Fruit fly (Drosophila melanogaster) whole organism, embryonic: ENCODE measurements around the gene CG15880.

ENCODE experiments used
- Asciz ChIP-seq: fragments of 200-800 bp; sonication (Bioruptor generic); optimal IDR thresholded peaks from 2 replicates; lab custom pipeline; 2017; ENCODE audit warnings: missing biosample characterization, mild to moderate bottlenecking, missing genetic modification characterization, missing genetic modification reagents
- Awh ChIP-seq: fragments of 200-800 bp; sonication (Bioruptor generic); IDR thresholded peaks from 2 replicates; pipeline ENCODE4, ENCODE4 v1.3.6; 2022; ENCODE audit warnings: missing biosample characterization, missing genetic modification characterization
- C15 ChIP-seq: fragments of 200-800 bp; sonication (Bioruptor generic); IDR thresholded peaks from 3 replicates; pipeline ENCODE4 v1.3.6; 2022; ENCODE audit warnings: missing biosample characterization, missing genetic modification characterization
- CG12104 ChIP-seq: fragments of 200-800 bp; sonication (Bioruptor generic); optimal IDR thresholded peaks from 3 replicates; lab custom pipeline; 2016; ENCODE audit warnings: missing biosample characterization, missing genetic modification characterization
- CG13287 ChIP-seq: fragments of 200-800 bp; sonication (Bioruptor generic); IDR thresholded peaks from 2 replicates; pipeline ENCODE4 v1.3.6; 2022; ENCODE audit warnings: missing biosample characterization, missing genetic modification characterization; ENCODE audit not compliant: partially characterized antibody
- CG13424 ChIP-seq: fragments of 200-800 bp; sonication (Bioruptor generic); optimal IDR thresholded peaks from 2 replicates; lab custom pipeline; 2019; ENCODE audit warnings: missing biosample characterization, mild to moderate bottlenecking, missing genetic modification characterization, moderate library complexity
- CG14710 ChIP-seq: fragments of 200-800 bp; sonication (Bioruptor generic); optimal IDR thresholded peaks from 3 replicates; lab custom pipeline; 2019; ENCODE audit warnings: missing biosample characterization, mild to moderate bottlenecking, missing genetic modification characterization, moderate library complexity
- CG15479 ChIP-seq: fragments of 200-800 bp; sonication (Bioruptor generic); optimal IDR thresholded peaks from 3 replicates; lab custom pipeline; 2019; ENCODE audit warnings: missing biosample characterization, mild to moderate bottlenecking, missing genetic modification characterization, moderate library complexity
- CG1792 ChIP-seq: fragments of 200-800 bp; sonication (Bioruptor generic); optimal IDR thresholded peaks from 2 replicates; lab custom pipeline; 2016; ENCODE audit warnings: missing biosample characterization, missing genetic modification characterization
- CG2712 ChIP-seq: fragments of 200-800 bp; optimal IDR thresholded peaks from 3 replicates; lab custom pipeline; 2019; ENCODE audit warnings: missing biosample characterization, mild to moderate bottlenecking, missing genetic modification characterization, moderate library complexity
- CG30403 ChIP-seq: fragments of 200-800 bp; sonication (Bioruptor generic); optimal IDR thresholded peaks from 3 replicates; lab custom pipeline; 2016; ENCODE audit warnings: missing biosample characterization, missing genetic modification characterization
- CG31388 ChIP-seq: fragments of 200-800 bp; sonication (Bioruptor generic); optimal IDR thresholded peaks from 2 replicates; lab custom pipeline; 2016; ENCODE audit warnings: missing biosample characterization, missing genetic modification characterization
- CG34422 ChIP-seq: fragments of 200-800 bp; sonication (Bioruptor generic); IDR thresholded peaks from 3 replicates; pipeline ENCODE4 v1.3.6; 2022; ENCODE audit warnings: missing biosample characterization, missing genetic modification characterization
- CG4360 ChIP-seq: fragments of 200-800 bp; sonication (Bioruptor generic); IDR thresholded peaks from 2 replicates; pipeline ENCODE4 v1.3.6; 2022; ENCODE audit warnings: missing biosample characterization, missing genetic modification characterization
- CG4707 ChIP-seq: fragments of 200-800 bp; sonication (Bioruptor generic); optimal IDR thresholded peaks from 2 replicates; lab custom pipeline; 2018; ENCODE audit warnings: missing biosample characterization, mild to moderate bottlenecking, missing genetic modification characterization, moderate library complexity
- CG7372 ChIP-seq: fragments of 200-800 bp; sonication (Bioruptor generic); IDR thresholded peaks from 2 replicates; pipeline ENCODE4 v1.3.6; 2022; ENCODE audit warnings: missing biosample characterization, missing genetic modification characterization
- CG7928 ChIP-seq: fragments of 200-800 bp; sonication (Bioruptor generic); optimal IDR thresholded peaks from 2 replicates; lab custom pipeline; 2017; ENCODE audit warnings: missing biosample characterization, mild to moderate bottlenecking, missing genetic modification characterization
- CG9797 ChIP-seq: fragments of 200-800 bp; sonication (Bioruptor generic); optimal IDR thresholded peaks from 3 replicates; lab custom pipeline; 2018; ENCODE audit warnings: missing biosample characterization, mild to moderate bottlenecking, missing genetic modification characterization
- CG9932 ChIP-seq: fragments of 200-800 bp; sonication (Bioruptor generic); IDR thresholded peaks from 2 replicates; pipeline ENCODE4 v1.3.6; 2022; ENCODE audit warnings: missing biosample characterization, missing genetic modification characterization
- CkIIα-i1 ChIP-seq: fragments of 200-800 bp; sonication (Bioruptor generic); IDR thresholded peaks from 2 replicates; pipeline ENCODE4 v1.3.6; 2022; ENCODE audit warnings: missing biosample characterization, missing genetic modification characterization
- Dek ChIP-seq: fragments of 200-800 bp; sonication (Bioruptor generic); optimal IDR thresholded peaks from 3 replicates; lab custom pipeline; 2019; ENCODE audit warnings: missing biosample characterization, mild to moderate bottlenecking, missing genetic modification characterization, moderate library complexity
- Dfd ChIP-seq, 2 experiments: fragments of >200 bp; optimal IDR thresholded peaks; 2 replicates each; lab custom pipeline; 2017; ENCODE audit warnings: missing biosample characterization in 2 of 2, missing genetic modification characterization in 2 of 2
- Drgx ChIP-seq: fragments of 200-800 bp; sonication (Bioruptor generic); IDR thresholded peaks from 2 replicates; pipeline ENCODE4 v1.3.6; 2022; ENCODE audit warnings: missing biosample characterization, missing genetic modification characterization
- E2f2 ChIP-seq: fragments of 200-800 bp; sonication (Bioruptor generic); IDR thresholded peaks from 2 replicates; pipeline ENCODE4 v1.3.6; 2022; ENCODE audit warnings: missing biosample characterization, missing genetic modification characterization
- H15 ChIP-seq: fragments of 200-800 bp; sonication (Bioruptor generic); IDR thresholded peaks from 3 replicates; pipeline ENCODE4 v1.3.6; 2022; ENCODE audit warnings: missing biosample characterization, missing genetic modification characterization
- Hey ChIP-seq: fragments of 200-800 bp; sonication (Bioruptor generic); optimal IDR thresholded peaks from 3 replicates; lab custom pipeline; 2018; ENCODE audit warnings: missing biosample characterization, mild to moderate bottlenecking, missing genetic modification characterization
- Side ChIP-seq: fragments of 200-800 bp; sonication (Bioruptor generic); optimal IDR thresholded peaks from 2 replicates; lab custom pipeline; 2016; ENCODE audit warnings: missing biosample characterization, missing genetic modification characterization
- Six4 ChIP-seq: fragments of 200-800 bp; sonication (Bioruptor generic); optimal IDR thresholded peaks from 2 replicates; lab custom pipeline; 2016; ENCODE audit warnings: missing biosample characterization, missing genetic modification characterization
- YL-1 ChIP-seq: fragments of 200-800 bp; sonication (Bioruptor generic); optimal IDR thresholded peaks from 3 replicates; lab custom pipeline; 2017; ENCODE audit warnings: missing biosample characterization, mild to moderate bottlenecking, missing genetic modification characterization
- bowl ChIP-seq: fragments of 200-800 bp; sonication (Bioruptor generic); IDR thresholded peaks from 2 replicates; pipeline ENCODE4 v1.3.6; 2022; ENCODE audit warnings: missing biosample characterization, missing genetic modification characterization
- cas ChIP-seq: fragments of 200-800 bp; sonication (Bioruptor generic); IDR thresholded peaks from 2 replicates; pipeline ENCODE4 v1.3.6; 2022; ENCODE audit warnings: missing biosample characterization, missing genetic modification characterization
- dan ChIP-seq: fragments of 200-800 bp; sonication (Bioruptor generic); IDR thresholded peaks from 2 replicates; pipeline ENCODE4 v1.3.6; 2022; ENCODE audit warnings: missing biosample characterization, missing genetic modification characterization
- dati ChIP-seq: fragments of 200-800 bp; sonication (Bioruptor generic); IDR thresholded peaks from 2 replicates; pipeline ENCODE4 v1.3.6; 2022; ENCODE audit warnings: missing biosample characterization, missing genetic modification characterization
- disco-r ChIP-seq: fragments of 200-800 bp; sonication (Bioruptor generic); optimal IDR thresholded peaks from 2 replicates; lab custom pipeline; 2016; ENCODE audit warnings: missing biosample characterization, missing genetic modification characterization
- dmrt99B ChIP-seq: fragments of 200-800 bp; sonication (Bioruptor generic); optimal IDR thresholded peaks from 2 replicates; lab custom pipeline; 2018; ENCODE audit warnings: missing biosample characterization, mild to moderate bottlenecking, missing genetic modification characterization, moderate library complexity
- grau ChIP-seq: fragments of 200-800 bp; optimal IDR thresholded peaks from 3 replicates; lab custom pipeline; 2019; ENCODE audit warnings: missing biosample characterization, mild to moderate bottlenecking, missing genetic modification characterization, moderate library complexity
- grn ChIP-seq: fragments of 200-800 bp; sonication (Bioruptor generic); optimal IDR thresholded peaks from 3 replicates; lab custom pipeline; 2017; ENCODE audit warnings: missing biosample characterization, missing genetic modification characterization
- ham ChIP-seq: fragments of 200-800 bp; sonication (Bioruptor generic); IDR thresholded peaks from 2 replicates; pipeline ENCODE4 v1.3.6; 2022; ENCODE audit warnings: missing biosample characterization, missing genetic modification characterization
- hb ChIP-seq: fragments of 200-800 bp; sonication (Bioruptor generic); IDR thresholded peaks from 3 replicates; pipeline ENCODE4 v1.3.6; 2022; ENCODE audit warnings: missing biosample characterization, missing genetic modification characterization; ENCODE audit not compliant: partially characterized antibody
- maf-S ChIP-seq: fragments of 200-800 bp; sonication (Bioruptor generic); optimal IDR thresholded peaks from 2 replicates; lab custom pipeline; 2016; ENCODE audit warnings: missing biosample characterization, missing genetic modification characterization
- mld ChIP-seq: fragments of 200-800 bp; sonication (Bioruptor generic); IDR thresholded peaks from 3 replicates; pipeline ENCODE4 v1.3.6; 2022; ENCODE audit warnings: missing biosample characterization, missing genetic modification characterization; ENCODE audit not compliant: partially characterized antibody
- pita ChIP-seq: fragments of 200-800 bp; sonication (Bioruptor generic); optimal IDR thresholded peaks from 2 replicates; lab custom pipeline; 2017; ENCODE audit warnings: missing biosample characterization, mild to moderate bottlenecking, missing genetic modification characterization
- run ChIP-seq: fragments of 200-800 bp; sonication (Bioruptor generic); optimal IDR thresholded peaks from 3 replicates; lab custom pipeline; 2018; ENCODE audit warnings: missing biosample characterization, mild to moderate bottlenecking, missing genetic modification characterization
- slou ChIP-seq: fragments of 200-800 bp; sonication (Bioruptor generic); optimal IDR thresholded peaks from 3 replicates; lab custom pipeline; 2016; ENCODE audit warnings: missing biosample characterization, missing genetic modification characterization
- sna ChIP-seq: fragments of 200-800 bp; sonication (Bioruptor generic); IDR thresholded peaks from 2 replicates; pipeline ENCODE4 v1.3.6; 2022; ENCODE audit warnings: missing biosample characterization, missing genetic modification characterization; ENCODE audit not compliant: partially characterized antibody
- so ChIP-seq: fragments of 200-800 bp; sonication (Bioruptor generic); IDR thresholded peaks from 3 replicates; pipeline ENCODE4 v1.3.6; 2022; ENCODE audit warnings: missing biosample characterization, missing genetic modification characterization
- stwl ChIP-seq: fragments of 200-800 bp; sonication (Bioruptor generic); optimal IDR thresholded peaks from 3 replicates; lab custom pipeline; 2018; ENCODE audit warnings: missing biosample characterization, mild to moderate bottlenecking, missing genetic modification characterization, moderate library complexity
- twi ChIP-seq: fragments of 200-800 bp; optimal IDR thresholded peaks from 2 replicates; lab custom pipeline; 2019; ENCODE audit warnings: missing biosample characterization, mild to moderate bottlenecking, missing genetic modification characterization, moderate library complexity
- tx ChIP-seq: fragments of 200-800 bp; sonication (Bioruptor generic); optimal IDR thresholded peaks from 2 replicates; lab custom pipeline; 2016; ENCODE audit warnings: missing biosample characterization, missing genetic modification characterization
- usp ChIP-seq: fragments of >200 bp; optimal IDR thresholded peaks from 2 replicates; lab custom pipeline; 2017; ENCODE audit warnings: missing biosample characterization, missing genetic modification characterization
- vfl ChIP-seq: fragments of 200-800 bp; sonication (Bioruptor generic); optimal IDR thresholded peaks from 2 replicates; lab custom pipeline; 2016; ENCODE audit warnings: missing biosample characterization, missing genetic modification characterization

Gene CG15880

dm6 chr2L:849787-850512 is 32.2 kb upstream of the CG15880 start (continued):
- TF ChIP-seq CG7372, result no peak
- no peak for TF ChIP-seq bowl (GFP tag; lab: Robert Waterston, UW)
- no peak for TF ChIP-seq E2f2 (GFP tag; lab: Robert Waterston, UW)
- TF ChIP-seq Hey (tag; lab: Kevin White, UChicago), result no peak
- TF ChIP-seq CG34422 (GFP tag; lab: Robert Waterston, UW), result no peak
- TF ChIP-seq slou (GFP tag; lab: Kevin White, UChicago), result no peak
- TF ChIP-seq CG9797 (GFP tag; lab: Kevin White, UChicago), result no peak
- TF ChIP-seq pita (GFP tag; lab: Kevin White, UChicago), result no peak
- no peak for TF ChIP-seq vfl (GFP tag; lab: Kevin White, UChicago)
- TF ChIP-seq Asciz (GFP tag; lab: Kevin White, UChicago), result no peak
- TF ChIP-seq tx, result no peak
- TF ChIP-seq Drgx (GFP tag; lab: Robert Waterston, UW), result no peak
- TF ChIP-seq CG4707 (GFP tag; lab: Kevin White, UChicago), result no peak
- TF ChIP-seq CG31388 (GFP tag; lab: Kevin White, UChicago), result no peak
- no peak for TF ChIP-seq CG13287
- no peak for TF ChIP-seq CkIIα-i1 (GFP tag; lab: Robert Waterston, UW)
- no peak for TF ChIP-seq H15 (GFP tag; lab: Robert Waterston, UW)
- peak; percentile 80 for TF ChIP-seq CG4360 (GFP tag; lab: Robert Waterston, UW)
- TF ChIP-seq cas (GFP tag; lab: Robert Waterston, UW), result no peak
- TF ChIP-seq Six4, result no peak
- TF ChIP-seq mld (GFP tag; lab: Robert Waterston, UW), result no peak
- no peak for TF ChIP-seq CG7928
- no peak for TF ChIP-seq CG9932 (GFP tag; lab: Robert Waterston, UW)
- 0 out of 3 replicates have a peak, but pooled peaks have one; percentile 20 for TF ChIP-seq so (GFP tag; lab: Robert Waterston, UW)
- no peak for TF ChIP-seq sna
- TF ChIP-seq dmrt99B (tag; lab: Kevin White, UChicago), result no peak
- no peak for TF ChIP-seq dan
- 0 out of 3 replicates have a peak, but pooled peaks have one; percentile 8 for TF ChIP-seq hb (GFP tag; lab: Robert Waterston, UW)
- no peak for TF ChIP-seq Dfd (GFP tag; optimal IDR thresholded peaks at IDR 0.05; lab: Kevin White, UChicago)
- no peak for TF ChIP-seq grau (tag; lab: Kevin White, UChicago)
- TF ChIP-seq YL-1 (GFP tag; lab: Kevin White, UChicago), result no peak
- TF ChIP-seq C15 (GFP tag; lab: Robert Waterston, UW), result no peak
- TF ChIP-seq Side, result no peak
- no peak for TF ChIP-seq Dek (tag; lab: Kevin White, UChicago)
- no peak for TF ChIP-seq CG1792
- no peak for TF ChIP-seq dati
- TF ChIP-seq run (tag; lab: Kevin White, UChicago), result no peak
- no peak for TF ChIP-seq disco-r
- TF ChIP-seq stwl (tag; lab: Kevin White, UChicago), result no peak
- no peak for TF ChIP-seq CG30403
- TF ChIP-seq CG15479 (GFP tag; lab: Kevin White, UChicago), result peak; percentile 86
- no peak for TF ChIP-seq Awh (GFP tag; lab: Robert Waterston, UW)
- no peak for TF ChIP-seq CG2712 (tag; lab: Kevin White, UChicago)
- TF ChIP-seq ham (GFP tag; lab: Robert Waterston, UW), result no peak
- TF ChIP-seq CG13424 (tag; lab: Kevin White, UChicago), result no peak
- no peak for TF ChIP-seq CG12104
- TF ChIP-seq twi (tag; lab: Kevin White, UChicago), result peak; percentile 21
- no peak for TF ChIP-seq usp
- no peak for TF ChIP-seq maf-S (GFP tag; lab: Kevin White, UChicago)
- TF ChIP-seq CG14710 (tag; lab: Kevin White, UChicago), result no peak
- TF ChIP-seq grn (GFP tag; lab: Kevin White, UChicago), result no peak
